Worm (Caenorhabditis elegans): ENCODE results near the gene F41C6.7.

- TF ChIP-seq lir-3 (tag; optimal IDR thresholded peaks at IDR 0.05; ENCODE audit: poor library complexity), result no peak
- TF ChIP-seq hlh-4 (tag; optimal IDR thresholded peaks at IDR 0.05), result no peak
- no peak for TF ChIP-seq efl-3 (GFP tag; optimal IDR thresholded peaks at IDR 0.05)
- TF ChIP-seq rnt-1 (tag; optimal IDR thresholded peaks at IDR 0.05), result no peak
- TF ChIP-seq ztf-4 (tag; optimal IDR thresholded peaks at IDR 0.05), result no peak
- no peak for TF ChIP-seq nhr-237 (tag; optimal IDR thresholded peaks at IDR 0.05)
- TF ChIP-seq fos-1 (tag; optimal IDR thresholded peaks at IDR 0.05), result no peak
- TF ChIP-seq fkh-4 (tag; optimal IDR thresholded peaks at IDR 0.05; ENCODE audit: borderline replicate concordance), result no peak
- no peak for TF ChIP-seq skn-1 (tag; optimal IDR thresholded peaks at IDR 0.05)
- TF ChIP-seq fkh-10 (GFP tag; optimal IDR thresholded peaks at IDR 0.05), result no peak
Measured at ce11 chrX:6905581-6905980, 20.5 kb upstream of the F41C6.7 start.
